Worm (Caenorhabditis elegans) whole organism, L4 larva: ENCODE measurements around the gene nlp-26.

Experiments used
- D1046.2 ChIP-seq: fragments of 200-800 bp; sonication (Bioruptor generic); IDR thresholded peaks from 2 replicates; pipeline ENCODE4 v1.3.6; 2022; ENCODE audit warnings: missing genetic modification characterization, missing compliant biosample characterization
- F26F4.8 ChIP-seq: fragments of 200-800 bp; sonication (Bioruptor generic); conservative IDR thresholded peaks from 2 replicates; pipeline ENCODE4 v1.3.6; 2022; ENCODE audit warnings: missing genetic modification characterization, missing compliant biosample characterization
- F37D6.2 ChIP-seq: sonication (generic microtip); optimal IDR thresholded peaks from 2 replicates; lab custom pipeline; 2016; ENCODE audit warnings: mild to moderate bottlenecking, missing genetic modification characterization, missing compliant biosample characterization
- F44E2.7 ChIP-seq: fragments of 200-800 bp; sonication (Bioruptor generic); IDR thresholded peaks from 2 replicates; pipeline ENCODE4 v2.1.2; 2022; ENCODE audit warnings: missing genetic modification characterization, missing compliant biosample characterization
- T20F7.1 ChIP-seq: fragments of 200-800 bp; sonication (Bioruptor generic); optimal IDR thresholded peaks from 2 replicates; lab custom pipeline; 2018; ENCODE audit warnings: mild to moderate bottlenecking, missing genetic modification characterization, missing compliant biosample characterization
- Y105C5A.15 ChIP-seq: fragments of 200-800 bp; sonication (Bioruptor generic); IDR thresholded peaks from 2 replicates; pipeline ENCODE4 v1.3.6; 2022; ENCODE audit warnings: missing genetic modification characterization, missing compliant biosample characterization
- Y48G9A.11 ChIP-seq: fragments of 200-800 bp; sonication (Bioruptor generic); IDR thresholded peaks from 2 replicates; pipeline ENCODE4 v1.3.6; 2022; ENCODE audit warnings: missing genetic modification reagents, missing genetic modification characterization, missing compliant biosample characterization
- ZK337.2 ChIP-seq: fragments of 200-800 bp; sonication (Bioruptor generic); IDR thresholded peaks from 2 replicates; pipeline ENCODE4 v1.3.6; 2022; ENCODE audit warnings: missing genetic modification reagents, missing genetic modification characterization, missing compliant biosample characterization
- ceh-62 ChIP-seq: sonication (generic microtip); optimal IDR thresholded peaks from 2 replicates; lab custom pipeline; 2017; ENCODE audit warnings: missing biosample characterization, missing genetic modification characterization
- ceh-82 ChIP-seq: sonication (generic microtip); optimal IDR thresholded peaks from 2 replicates; lab custom pipeline; 2017; ENCODE audit warnings: missing biosample characterization, missing genetic modification characterization
- dmd-6 ChIP-seq: fragments of 200-800 bp; sonication (Bioruptor generic); IDR thresholded peaks from 2 replicates; pipeline ENCODE4 v1.3.6; 2022; ENCODE audit warnings: missing genetic modification reagents, missing genetic modification characterization, missing compliant biosample characterization
- dve-1 ChIP-seq: sonication (generic microtip); optimal IDR thresholded peaks from 2 replicates; lab custom pipeline; 2017; ENCODE audit warnings: antibody characterized with exemption, mild to moderate bottlenecking, missing genetic modification characterization, missing compliant biosample characterization; ENCODE audit not compliant: insufficient read depth
- egl-43 ChIP-seq: fragments of 200-800 bp; sonication (Bioruptor generic); IDR thresholded peaks from 2 replicates; pipeline ENCODE4 v1.3.6; 2022; ENCODE audit warnings: missing genetic modification reagents, missing genetic modification characterization, missing compliant biosample characterization
- fkh-10 ChIP-seq: fragments of 150-350 bp; optimal IDR thresholded peaks from 2 replicates; lab custom pipeline; 2014; ENCODE audit warnings: missing biosample characterization, missing genetic modification reagents, missing genetic modification characterization
- hlh-11 ChIP-seq: fragments of 200-800 bp; sonication (Bioruptor generic); optimal IDR thresholded peaks from 2 replicates; lab custom pipeline; 2018; ENCODE audit warnings: mild to moderate bottlenecking, missing genetic modification characterization, missing compliant biosample characterization
- hlh-30 ChIP-seq: sonication (generic microtip); optimal IDR thresholded peaks from 2 replicates; lab custom pipeline; 2017; ENCODE audit warnings: antibody characterized with exemption, mild to moderate bottlenecking, missing genetic modification characterization, missing compliant biosample characterization; ENCODE audit not compliant: insufficient read depth
- hmg-1.1 ChIP-seq: fragments of 200-800 bp; sonication (Bioruptor generic); IDR thresholded peaks from 2 replicates; pipeline ENCODE4 v1.3.6; 2022; ENCODE audit warnings: missing genetic modification reagents, missing genetic modification characterization, missing compliant biosample characterization
- jun-1 ChIP-seq: fragments of 150-350 bp; optimal IDR thresholded peaks from 2 replicates; lab custom pipeline; 2014; ENCODE audit warnings: missing biosample characterization, missing genetic modification reagents, missing genetic modification characterization
- lin-13 ChIP-seq: fragments of 150-350 bp; optimal IDR thresholded peaks from 2 replicates; lab custom pipeline; 2014; ENCODE audit warnings: missing biosample characterization, missing genetic modification reagents, missing genetic modification characterization
- lin-15B ChIP-seq: fragments of 150-350 bp; sonication (generic microtip); optimal IDR thresholded peaks from 3 replicates; lab custom pipeline; 2014; ENCODE audit warnings: missing biosample characterization, missing genetic modification characterization
- lin-39 ChIP-seq: fragments of 150-350 bp; optimal IDR thresholded peaks from 2 replicates; lab custom pipeline; 2014; ENCODE audit warnings: missing biosample characterization, missing genetic modification reagents, missing genetic modification characterization
- lsy-2 ChIP-seq, 2 experiments: fragments of 150-350 bp in 1 of 2; sonication (generic microtip) in 1 of 2; optimal IDR thresholded peaks; 2 replicates each; lab custom pipeline; 2014 to 2017; ENCODE audit warnings: missing biosample characterization in 2 of 2, missing genetic modification characterization in 2 of 2
- madf-9 ChIP-seq: fragments of 200-800 bp; sonication (Bioruptor generic); conservative IDR thresholded peaks from 2 replicates; pipeline ENCODE4 v1.3.6; 2022; ENCODE audit warnings: missing genetic modification reagents, missing genetic modification characterization, missing compliant biosample characterization
- mdl-1 ChIP-seq, 2 experiments: fragments of 150-350 bp in 1 of 2; sonication (generic microtip) in 1 of 2; optimal IDR thresholded peaks; 2 replicates each; lab custom pipeline; 2014 to 2017; ENCODE audit warnings: missing biosample characterization in 2 of 2, missing genetic modification characterization in 2 of 2
- mes-2 ChIP-seq: sonication (generic microtip); optimal IDR thresholded peaks from 2 replicates; lab custom pipeline; 2016; ENCODE audit warnings: missing genotype, mild to moderate bottlenecking, missing genetic modification characterization, missing compliant biosample characterization; ENCODE audit not compliant: poor library complexity, severe bottlenecking
- mxl-3 ChIP-seq: fragments of 200-800 bp; sonication (Bioruptor generic); optimal IDR thresholded peaks from 2 replicates; lab custom pipeline; 2018; ENCODE audit warnings: mild to moderate bottlenecking, missing genetic modification characterization, missing compliant biosample characterization
- nhr-25 ChIP-seq: sonication (generic microtip); optimal IDR thresholded peaks from 2 replicates; lab custom pipeline; 2017; ENCODE audit warnings: missing genetic modification characterization, mild to moderate bottlenecking, missing compliant biosample characterization, antibody characterized with exemption, moderate library complexity, borderline replicate concordance; ENCODE audit not compliant: insufficient read depth
- nhr-42 ChIP-seq: fragments of 200-800 bp; sonication (Bioruptor generic); IDR thresholded peaks from 2 replicates; pipeline ENCODE4 v1.3.6; 2022; ENCODE audit warnings: missing genetic modification characterization, missing compliant biosample characterization
- nhr-6 ChIP-seq: fragments of 150-350 bp; optimal IDR thresholded peaks from 2 replicates; lab custom pipeline; 2014; ENCODE audit warnings: missing biosample characterization, missing genetic modification characterization
- php-3 ChIP-seq: fragments of 200-800 bp; sonication (Bioruptor generic); IDR thresholded peaks from 2 replicates; pipeline ENCODE4 v1.3.6; 2022; ENCODE audit warnings: missing genetic modification reagents, missing genetic modification characterization, missing compliant biosample characterization
- pqm-1 ChIP-seq: sonication (generic microtip); optimal IDR thresholded peaks from 2 replicates; lab custom pipeline; 2017; ENCODE audit warnings: missing biosample characterization, missing genetic modification characterization
- snpc-1.2 ChIP-seq: fragments of 200-800 bp; sonication (Bioruptor generic); IDR thresholded peaks from 2 replicates; pipeline ENCODE4 v1.3.6; 2022; ENCODE audit warnings: missing genetic modification reagents, missing genetic modification characterization, missing compliant biosample characterization
- tra-1 ChIP-seq: fragments of 200-800 bp; sonication (Bioruptor generic); IDR thresholded peaks from 2 replicates; pipeline ENCODE4 v1.3.6; 2022; ENCODE audit warnings: missing genetic modification reagents, missing genetic modification characterization, missing compliant biosample characterization
- vab-7 ChIP-seq: fragments of 200-800 bp; sonication (Bioruptor generic); IDR thresholded peaks from 2 replicates; pipeline ENCODE4 v1.3.6; 2022; ENCODE audit warnings: missing genetic modification reagents, missing genetic modification characterization, missing compliant biosample characterization
- zag-1 ChIP-seq: fragments of 150-350 bp; optimal IDR thresholded peaks from 2 replicates; lab custom pipeline; 2014; ENCODE audit warnings: missing biosample characterization, missing genetic modification characterization
- zfp-3 ChIP-seq: fragments of 200-800 bp; sonication (Bioruptor generic); conservative IDR thresholded peaks from 2 replicates; pipeline ENCODE4 v1.3.6; 2022; ENCODE audit warnings: missing genetic modification reagents, missing genetic modification characterization, missing compliant biosample characterization
- zip-2 ChIP-seq: fragments of 150-350 bp; optimal IDR thresholded peaks from 2 replicates; lab custom pipeline; 2014; ENCODE audit warnings: missing biosample characterization, missing genetic modification characterization

Gene nlp-26

DNA sequence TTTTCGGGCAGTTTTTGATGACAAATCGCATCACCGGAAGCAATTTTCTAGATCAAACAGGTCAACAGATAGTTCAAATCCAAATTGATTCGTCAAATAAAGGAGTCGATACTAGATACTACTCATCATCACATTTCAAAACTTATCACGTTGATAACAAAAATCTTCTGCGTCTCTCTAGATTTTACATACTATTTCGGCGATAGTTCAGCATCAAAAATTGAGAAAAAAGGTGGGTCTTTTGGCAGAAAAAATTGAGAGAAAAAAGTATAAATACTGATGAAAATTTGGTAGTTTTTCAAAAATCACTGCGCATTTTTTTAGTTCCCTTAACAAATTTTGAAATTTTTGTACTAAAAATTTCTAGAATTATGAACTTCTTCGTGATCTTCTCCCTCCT lies at the start of gene nlp-26:
Gene nlp-26, plus strand, starts transcription at position 301 of the 400 bp plus-strand sequence.
- TF ChIP-seq zfp-3 (GFP tag; lab: Robert Waterston, UW) (no peak), ceh-62 (tag; lab: Kevin White, UChicago) (no peak)

- TF ChIP-seq zip-2 (tag; lab: Kevin White, UChicago), result no peak
- TF ChIP-seq nhr-42, result no peak
- no peak for TF ChIP-seq mxl-3 (GFP tag; lab: Kevin White, UChicago)
- no peak for TF ChIP-seq lin-39
- TF ChIP-seq nhr-6, result no peak
- no peak for TF ChIP-seq F26F4.8 (GFP tag; lab: Robert Waterston, UW)
- no peak for TF ChIP-seq dmd-6 (GFP tag; lab: Robert Waterston, UW)
- TF ChIP-seq lin-15B, result no peak
- no peak for TF ChIP-seq D1046.2 (GFP tag; lab: Robert Waterston, UW)
- no peak for TF ChIP-seq mes-2 (tag; lab: Kevin White, UChicago)
- TF ChIP-seq tra-1 (GFP tag; lab: Robert Waterston, UW), result no peak
- TF ChIP-seq ceh-82, result no peak
- TF ChIP-seq lsy-2 (tag; optimal IDR thresholded peaks at IDR 0.05; lab: Kevin White, UChicago), result no peak
- TF ChIP-seq snpc-1.2, result no peak
- TF ChIP-seq lin-13 (GFP tag; lab: Kevin White, UChicago), result no peak
- TF ChIP-seq jun-1 (tag; lab: Kevin White, UChicago), result no peak
- no peak for TF ChIP-seq hmg-1.1 (GFP tag; lab: Robert Waterston, UW)
- TF ChIP-seq nhr-25 (tag; lab: Kevin White, UChicago), result no peak
- no peak for TF ChIP-seq F37D6.2
- TF ChIP-seq ZK337.2, result no peak
- TF ChIP-seq, all 104 proteins: peak for 0
Measured at ce11 chrV:19565082-19565481, 48.2 kb upstream of the nlp-26 start, which contains the start of gene kcnl-1. kcnl-1 (plus strand) TSS chrV:19565382.

- TF ChIP-seq tra-1 (GFP tag; lab: Robert Waterston, UW) (no peak), hlh-11 (no peak), dve-1 (tag; lab: Kevin White, UChicago) (no peak), snpc-1.2 (no peak), pqm-1 (tag; lab: Kevin White, UChicago) (no peak), ceh-82 (no peak), mdl-1 (tag; optimal IDR thresholded peaks at IDR 0.05; lab: Kevin White, UChicago) (no peak)
Measured at ce11 chrV:19570102-19570501, 43.2 kb upstream of the nlp-26 start.

ce11 chrV:19579509-19579908 lies 33.8 kb upstream of the nlp-26 start:
- TF ChIP-seq zag-1 (tag; lab: Kevin White, UChicago) (no peak), hlh-30 (tag; lab: Kevin White, UChicago) (no peak), vab-7 (no peak), nhr-42 (no peak), Y105C5A.15 (no peak), fkh-10 (GFP tag; lab: Kevin White, UChicago) (no peak), egl-43 (no peak), F44E2.7 (GFP tag; lab: Robert Waterston, UW) (no peak), snpc-1.2 (no peak), lsy-2 (tag; optimal IDR thresholded peaks at IDR 0.05; lab: Kevin White, UChicago) (no peak), php-3 (no peak), T20F7.1 (GFP tag; lab: Kevin White, UChicago) (no peak), madf-9 (GFP tag; lab: Robert Waterston, UW) (no peak), Y48G9A.11 (GFP tag; lab: Robert Waterston, UW) (no peak)
